Fruit fly (Drosophila melanogaster) whole organism, pupa: ENCODE measurements around the gene Cpr100A.

Source experiments
- CG12605 ChIP-seq: fragments of 200-800 bp; sonication (Bioruptor generic); IDR thresholded peaks from 2 replicates; pipeline ENCODE4 v1.3.6; 2022; ENCODE audit warnings: missing biosample characterization, missing genetic modification characterization
- CG17806 ChIP-seq: fragments of 200-800 bp; sonication (Bioruptor generic); optimal IDR thresholded peaks from 2 replicates; lab custom pipeline; 2018; ENCODE audit warnings: missing biosample characterization, mild to moderate bottlenecking, missing genetic modification characterization, moderate library complexity
- CG9948 ChIP-seq: fragments of 200-800 bp; sonication (Bioruptor generic); optimal IDR thresholded peaks from 2 replicates; lab custom pipeline; 2018; ENCODE audit warnings: missing biosample characterization, mild to moderate bottlenecking, missing genetic modification characterization, moderate library complexity
- D1 ChIP-seq: fragments of 200-800 bp; sonication (Bioruptor generic); optimal IDR thresholded peaks from 2 replicates; lab custom pipeline; 2018; ENCODE audit warnings: missing biosample characterization, mild to moderate bottlenecking, missing genetic modification characterization, moderate library complexity
- Pif1A ChIP-seq: fragments of 200-800 bp; sonication (Bioruptor generic); optimal IDR thresholded peaks from 3 replicates; lab custom pipeline; 2016; ENCODE audit warnings: missing biosample characterization, missing genetic modification characterization
- gl ChIP-seq: fragments of 200-800 bp; sonication (Bioruptor generic); optimal IDR thresholded peaks from 2 replicates; lab custom pipeline; 2018; ENCODE audit warnings: missing biosample characterization, mild to moderate bottlenecking, missing genetic modification characterization

The Cpr100A gene

DNA sequence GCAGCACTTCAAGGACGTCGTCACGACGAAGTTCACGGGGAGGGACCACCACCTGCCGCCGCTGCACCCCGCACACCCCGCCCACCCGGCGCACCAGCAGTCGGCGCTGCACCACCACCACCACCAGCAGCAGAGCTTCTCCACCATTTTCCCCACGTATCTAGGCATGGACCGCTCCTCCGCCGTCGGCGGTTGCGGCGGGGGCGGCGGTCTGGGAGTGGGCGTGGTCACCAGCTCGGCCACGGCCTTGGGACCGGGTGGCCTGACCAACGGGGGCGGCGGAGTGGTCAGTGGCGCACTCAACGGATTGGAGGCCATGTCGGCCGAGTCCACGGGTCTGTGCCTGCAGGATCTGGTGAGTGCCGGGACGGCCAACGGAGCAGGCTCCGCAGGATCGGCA lies 48.7 kb downstream of the Cpr100A start:
- TF ChIP-seq CG17806 (tag; lab: Kevin White, UChicago) (no peak), D1 (tag; lab: Kevin White, UChicago) (no peak), gl (no peak), CG9948 (tag; lab: Kevin White, UChicago) (no peak), CG12605 (GFP tag; lab: Robert Waterston, UW) (no peak), Pif1A (GFP tag; lab: Kevin White, UChicago) (no peak)
